Worm (Caenorhabditis elegans): ENCODE measurements around the gene swt-3.

DNA sequence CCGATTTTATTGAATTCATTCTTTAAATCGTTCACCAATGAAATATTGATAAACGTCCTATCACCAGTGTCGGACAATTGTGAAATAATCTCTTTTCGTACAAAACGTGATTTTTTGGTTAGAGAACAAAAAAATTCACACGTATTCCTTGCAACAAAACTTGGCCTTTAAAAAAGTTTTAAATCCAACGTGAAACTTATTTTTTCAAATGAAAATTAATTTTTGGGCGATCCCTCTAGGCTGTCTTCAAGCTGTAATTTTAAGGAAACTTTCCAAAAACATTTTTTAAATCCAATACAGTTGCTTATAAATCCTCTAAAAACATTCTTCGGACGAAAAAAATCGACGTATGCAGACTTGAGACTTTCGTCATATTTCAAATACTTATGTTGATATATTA, 25.8 kb downstream of the swt-3 start, which contains the start of gene T25B9.5:
- no peak for TF ChIP-seq ama-1 (optimal IDR thresholded peaks at IDR 0.05)
- no peak for TF ChIP-seq F13C5.2 (tag; optimal IDR thresholded peaks at IDR 0.05)
- TF ChIP-seq hmg-4 (GFP tag; optimal IDR thresholded peaks at IDR 0.05) = no peak
- TF ChIP-seq ceh-36 (tag; optimal IDR thresholded peaks at IDR 0.05) = no peak
- TF ChIP-seq ceh-13 (GFP tag; optimal IDR thresholded peaks at IDR 0.05) = no peak
- TF ChIP-seq sea-1 (GFP tag; conservative IDR thresholded peaks at IDR 0.05) = no peak
- TF ChIP-seq tbx-11 (GFP tag; IDR thresholded peaks at IDR 0.05) = no peak
